Worm (Caenorhabditis elegans): ENCODE results near the gene C45H4.13.

ce11 chrV:2166679-2167078, 15.9 kb upstream of the C45H4.13 start, which contains the start of gene srbc-19:
- TF ChIP-seq flt-1 (GFP tag; IDR thresholded peaks at IDR 0.05): no peak
- TF ChIP-seq tab-1 (GFP tag; IDR thresholded peaks at IDR 0.05): no peak
- TF ChIP-seq cog-1 (tag; optimal IDR thresholded peaks at IDR 0.05): no peak
- no peak for TF ChIP-seq klf-2 (GFP tag; conservative IDR thresholded peaks at IDR 0.05)
- TF ChIP-seq ztf-23 (GFP tag; IDR thresholded peaks at IDR 0.05): no peak
- TF ChIP-seq ztf-29 (GFP tag; IDR thresholded peaks at IDR 0.05): no peak
- TF ChIP-seq ref-1 (GFP tag; conservative IDR thresholded peaks at IDR 0.05): no peak
- TF ChIP-seq T22C8.4 (GFP tag; IDR thresholded peaks at IDR 0.05): no peak
- TF ChIP-seq med-1 (GFP tag; optimal IDR thresholded peaks at IDR 0.05; ENCODE audit: insufficient read depth): no peak

Data from whole organism, midembryonic.